Worm (Caenorhabditis elegans): ENCODE results near the gene dgk-2.

dgk-2 gene

DNA sequence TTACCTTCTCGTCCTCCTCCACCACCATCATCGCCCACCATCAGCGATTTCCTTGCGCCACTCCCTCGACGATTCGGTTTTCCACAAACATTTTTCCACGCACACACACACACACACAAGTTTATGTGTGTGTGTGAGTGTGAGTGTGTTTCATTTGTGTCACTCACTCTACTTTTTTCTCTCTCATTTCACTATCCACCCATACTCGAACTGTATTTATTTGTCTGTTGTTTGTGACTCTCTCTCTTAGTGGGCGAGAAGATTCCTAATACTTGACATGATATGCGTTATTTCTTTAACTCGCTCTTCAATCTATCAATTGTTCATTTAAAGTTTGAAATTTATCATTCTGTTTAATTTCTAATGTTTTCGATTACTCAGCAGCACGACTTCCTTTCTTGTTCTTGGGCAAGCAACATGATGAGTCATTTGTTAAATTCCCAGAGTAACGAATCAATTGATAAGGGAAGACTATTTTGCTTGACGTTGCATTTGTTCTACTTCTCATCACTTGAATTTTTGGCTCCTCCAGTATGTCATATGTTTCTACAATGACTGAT lies 3.0 kb upstream of the dgk-2 start:
- no peak for TF ChIP-seq hlh-30 (tag; optimal IDR thresholded peaks at IDR 0.05; ENCODE audit: insufficient read depth)
- no peak for TF ChIP-seq ceh-22 (tag; optimal IDR thresholded peaks at IDR 0.05)
- no peak for TF ChIP-seq madf-2 (tag; optimal IDR thresholded peaks at IDR 0.05)
- TF ChIP-seq ceh-18 (tag; optimal IDR thresholded peaks at IDR 0.05), result peak; percentile 10

ce11 chrX:4503259-4503658 lies 929 bp downstream of the dgk-2 start:
- TF ChIP-seq ceh-24 (tag; optimal IDR thresholded peaks at IDR 0.05) (no peak), fax-1 (tag; optimal IDR thresholded peaks at IDR 0.05) (no peak)

DNA sequence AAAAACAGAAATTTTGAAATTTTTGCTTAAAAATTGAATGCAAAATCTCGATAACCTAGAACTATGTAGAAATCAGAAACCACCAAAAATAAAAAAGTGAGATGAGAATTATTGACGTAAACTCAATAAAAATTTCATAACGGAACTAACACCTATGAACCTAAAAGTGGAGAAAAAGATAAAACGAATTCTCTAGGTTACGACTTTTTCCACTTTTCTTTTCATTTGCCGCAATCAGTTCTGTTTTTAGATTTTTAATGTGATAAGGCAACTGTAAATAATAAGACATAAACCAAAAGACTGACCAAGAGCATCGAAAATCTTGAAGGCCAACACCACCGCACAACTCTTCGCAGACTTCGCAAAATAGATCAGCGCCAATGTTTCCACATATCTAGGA lies 2.1 kb downstream of the dgk-2 start:
- TF ChIP-seq fkh-6 (tag; optimal IDR thresholded peaks at IDR 0.05), result no peak
- no peak for TF ChIP-seq ahr-1 (tag; optimal IDR thresholded peaks at IDR 0.05)

- TF ChIP-seq odd-2 (tag; optimal IDR thresholded peaks at IDR 0.05) (no peak), madf-2 (tag; optimal IDR thresholded peaks at IDR 0.05) (no peak), ttx-3 (tag; optimal IDR thresholded peaks at IDR 0.05) (no peak), C38D4.7 (GFP tag; optimal IDR thresholded peaks at IDR 0.05) (no peak), hlh-8 (tag; optimal IDR thresholded peaks at IDR 0.05) (no peak), pag-3 (tag; optimal IDR thresholded peaks at IDR 0.05; ENCODE audit: borderline replicate concordance) (no peak), pha-2 (tag; optimal IDR thresholded peaks at IDR 0.05) (no peak), ref-2 (tag; optimal IDR thresholded peaks at IDR 0.05) (no peak), fkh-10 (GFP tag; optimal IDR thresholded peaks at IDR 0.05) (no peak), lin-11 (tag; optimal IDR thresholded peaks at IDR 0.05) (no peak), ceh-24 (tag; optimal IDR thresholded peaks at IDR 0.05) (no peak), mec-3 (tag; optimal IDR thresholded peaks at IDR 0.05; ENCODE audit: borderline replicate concordance) (no peak), ama-1 (optimal IDR thresholded peaks at IDR 0.05) (no peak), hlh-6 (tag; optimal IDR thresholded peaks at IDR 0.05) (no peak), ceh-22 (tag; optimal IDR thresholded peaks at IDR 0.05) (no peak), ceh-31 (tag; optimal IDR thresholded peaks at IDR 0.05) (no peak), ceh-45 (GFP tag; IDR thresholded peaks at IDR 0.05) (no peak), sdc-2 (tag; optimal IDR thresholded peaks at IDR 0.05) (no peak)
Measured at ce11 chrX:4500499-4500898, 3.7 kb downstream of the dgk-2 start.

- TF ChIP-seq C08G9.2 (tag; optimal IDR thresholded peaks at IDR 0.05) (peak; percentile 21), rnt-1 (tag; optimal IDR thresholded peaks at IDR 0.05) (peak; percentile 16), elt-2 (tag; optimal IDR thresholded peaks at IDR 0.05) (no peak), ceh-31 (tag; optimal IDR thresholded peaks at IDR 0.05) (no peak), elt-4 (tag; optimal IDR thresholded peaks at IDR 0.05) (no peak), syd-9 (tag; optimal IDR thresholded peaks at IDR 0.05) (no peak), ama-1 (optimal IDR thresholded peaks at IDR 0.05) (no peak), sdc-2 (tag; optimal IDR thresholded peaks at IDR 0.05) (peak; percentile 4)
Measured at ce11 chrX:4498478-4498877, 5.7 kb downstream of the dgk-2 start.

ce11 chrX:4498078-4498477 lies 6.1 kb downstream of the dgk-2 start:
- TF ChIP-seq nhr-232 (tag; optimal IDR thresholded peaks at IDR 0.05) (no peak), gmeb-2 (tag; optimal IDR thresholded peaks at IDR 0.05) (no peak), ceh-19 (GFP tag; optimal IDR thresholded peaks at IDR 0.05) (no peak), K02D7.2 (tag; optimal IDR thresholded peaks at IDR 0.05) (no peak), rnt-1 (tag; optimal IDR thresholded peaks at IDR 0.05) (no peak), npax-4 (tag; optimal IDR thresholded peaks at IDR 0.05) (no peak), hlh-15 (tag; optimal IDR thresholded peaks at IDR 0.05) (no peak), pros-1 (tag; optimal IDR thresholded peaks at IDR 0.05) (no peak), fkh-10 (GFP tag; optimal IDR thresholded peaks at IDR 0.05) (no peak), lin-11 (tag; optimal IDR thresholded peaks at IDR 0.05) (no peak), pag-3 (tag; optimal IDR thresholded peaks at IDR 0.05; ENCODE audit: borderline replicate concordance) (no peak), ttx-3 (tag; optimal IDR thresholded peaks at IDR 0.05) (no peak), K09A11.1 (tag; optimal IDR thresholded peaks at IDR 0.05; ENCODE audit: insufficient read depth) (no peak), nfya-1 (tag; optimal IDR thresholded peaks at IDR 0.05) (no peak), ceh-22 (tag; optimal IDR thresholded peaks at IDR 0.05) (no peak), ztf-16 (tag; optimal IDR thresholded peaks at IDR 0.05) (no peak), T23F11.4 (GFP tag; optimal IDR thresholded peaks at IDR 0.05) (no peak), ceh-9 (tag; optimal IDR thresholded peaks at IDR 0.05) (no peak), hlh-6 (tag; optimal IDR thresholded peaks at IDR 0.05) (no peak), unc-86 (tag; optimal IDR thresholded peaks at IDR 0.05) (no peak)
